Worm (Caenorhabditis elegans) whole organism, young adult: ENCODE measurements around the gene ZC239.17.

Experiments used
- B0261.1 ChIP-seq: sonication (generic microtip); optimal IDR thresholded peaks from 2 replicates; lab custom pipeline; 2016; ENCODE audit warnings: mild to moderate bottlenecking, missing genetic modification characterization, moderate library complexity, missing compliant biosample characterization
- B0336.3 ChIP-seq: fragments of 200-800 bp; sonication (Bioruptor generic); IDR thresholded peaks from 2 replicates; pipeline ENCODE4 v1.3.6; 2022; ENCODE audit warnings: missing genetic modification characterization, missing compliant biosample characterization
- C06A6.2 ChIP-seq: fragments of 200-800 bp; sonication (Bioruptor generic); conservative IDR thresholded peaks from 2 replicates; pipeline ENCODE4 v1.3.6; 2022; ENCODE audit warnings: missing genetic modification characterization, missing compliant biosample characterization
- C17E4.6 ChIP-seq: fragments of 200-800 bp; sonication (Bioruptor generic); IDR thresholded peaks from 2 replicates; pipeline ENCODE4 v1.3.6; 2022; ENCODE audit warnings: missing genetic modification reagents, missing genetic modification characterization, missing compliant biosample characterization
- D2030.7 ChIP-seq: fragments of 200-800 bp; sonication (Bioruptor generic); IDR thresholded peaks from 2 replicates; pipeline ENCODE4 v1.3.6; 2022; ENCODE audit warnings: missing genetic modification reagents, missing genetic modification characterization, missing compliant biosample characterization
- Y53G8AR.9 ChIP-seq: fragments of 200-800 bp; sonication (Bioruptor generic); conservative IDR thresholded peaks from 2 replicates; pipeline ENCODE4 v1.3.6; 2022; ENCODE audit warnings: missing genetic modification reagents, missing genetic modification characterization, missing compliant biosample characterization
- Y67H2A.10 ChIP-seq: fragments of 200-800 bp; sonication (Bioruptor generic); conservative IDR thresholded peaks from 2 replicates; pipeline ENCODE4 v1.3.6; 2022; ENCODE audit warnings: missing genetic modification reagents, missing genetic modification characterization, missing compliant biosample characterization
- ZK185.1 ChIP-seq: sonication (generic microtip); optimal IDR thresholded peaks from 2 replicates; lab custom pipeline; 2016; ENCODE audit warnings: mild to moderate bottlenecking, missing genetic modification characterization, missing compliant biosample characterization; ENCODE audit not compliant: poor library complexity, severe bottlenecking
- ama-1 ChIP-seq, 3 experiments: fragments of 150-350 bp in 1 of 3; sonication (generic microtip) in 2 of 3; optimal IDR thresholded peaks; 2 replicates each; lab custom pipeline; 2014 to 2018; ENCODE audit warnings: missing biosample characterization in 2 of 3, missing genetic modification characterization in 2 of 3, missing genetic modification reagents in 2 of 3
- aptf-2 ChIP-seq: fragments of 200-800 bp; sonication (Bioruptor generic); conservative IDR thresholded peaks from 2 replicates; pipeline ENCODE4 v1.3.6; 2022; ENCODE audit warnings: missing genetic modification reagents, missing genetic modification characterization, missing compliant biosample characterization
- athp-1 ChIP-seq: sonication (generic microtip); optimal IDR thresholded peaks from 2 replicates; lab custom pipeline; 2017; ENCODE audit warnings: mild to moderate bottlenecking, missing genetic modification characterization, missing compliant biosample characterization
- attf-5 ChIP-seq: fragments of 200-800 bp; sonication (Bioruptor generic); optimal IDR thresholded peaks from 2 replicates; lab custom pipeline; 2018; ENCODE audit warnings: mild to moderate bottlenecking, missing genetic modification characterization, missing compliant biosample characterization
- bed-2 ChIP-seq: fragments of 200-800 bp; sonication (Bioruptor generic); IDR thresholded peaks from 2 replicates; pipeline ENCODE4 v1.3.6; 2022; ENCODE audit warnings: missing genetic modification reagents, missing genetic modification characterization, missing compliant biosample characterization
- cebp-1 ChIP-seq, 2 experiments: fragments of 200-800 bp in 1 of 2; sonication (Bioruptor generic) in 1 of 2; sonication (generic microtip) in 1 of 2; IDR thresholded peaks in 1 of 2; optimal IDR thresholded peaks in 1 of 2; 2 replicates each; pipeline versions ENCODE4 v1.3.6 to Lab custom; 2017 to 2022; ENCODE audit warnings: missing compliant biosample characterization in 2 of 2, missing genetic modification characterization in 2 of 2, mild to moderate bottlenecking in 1 of 2, missing genetic modification reagents in 1 of 2, moderate library complexity in 1 of 2
- ceh-100 ChIP-seq: fragments of 200-800 bp; sonication (Bioruptor generic); IDR thresholded peaks from 2 replicates; pipeline ENCODE4 v1.3.6; 2022; ENCODE audit warnings: missing genetic modification reagents, missing genetic modification characterization, missing compliant biosample characterization
- ceh-40 ChIP-seq: fragments of 200-800 bp; sonication (Bioruptor generic); IDR thresholded peaks from 2 replicates; pipeline ENCODE4 v1.3.6; 2022; ENCODE audit warnings: missing genetic modification characterization, missing compliant biosample characterization
- chd-7 ChIP-seq: sonication (generic microtip); optimal IDR thresholded peaks from 2 replicates; lab custom pipeline; 2016; ENCODE audit warnings: mild to moderate bottlenecking, missing genetic modification characterization, moderate library complexity, missing compliant biosample characterization
- dox-1 ChIP-seq: fragments of 200-800 bp; sonication (Bioruptor generic); IDR thresholded peaks from 2 replicates; pipeline ENCODE4 v1.3.6; 2022; ENCODE audit warnings: missing genetic modification reagents, missing genetic modification characterization, missing compliant biosample characterization
- dpl-1 ChIP-seq: fragments of 150-350 bp; optimal IDR thresholded peaks from 2 replicates; lab custom pipeline; 2014; ENCODE audit warnings: missing biosample characterization, missing genetic modification reagents, missing genetic modification characterization
- efl-1 ChIP-seq: fragments of 150-350 bp; optimal IDR thresholded peaks from 2 replicates; lab custom pipeline; 2014; ENCODE audit warnings: missing biosample characterization, missing genetic modification reagents, missing genetic modification characterization
- egl-44 ChIP-seq: fragments of 200-800 bp; sonication (Bioruptor generic); IDR thresholded peaks from 2 replicates; pipeline ENCODE4 v1.3.6; 2022; ENCODE audit warnings: missing genetic modification reagents, missing genetic modification characterization, missing compliant biosample characterization
- egrh-3 ChIP-seq: fragments of 200-800 bp; sonication (Bioruptor generic); IDR thresholded peaks from 2 replicates; pipeline ENCODE4 v1.3.6; 2022; ENCODE audit warnings: missing genetic modification reagents, missing genetic modification characterization, missing compliant biosample characterization
- fkh-3 ChIP-seq: sonication (generic microtip); optimal IDR thresholded peaks from 2 replicates; lab custom pipeline; 2016; ENCODE audit warnings: mild to moderate bottlenecking, missing genetic modification characterization, missing compliant biosample characterization
- him-1 ChIP-seq: sonication (generic microtip); optimal IDR thresholded peaks from 2 replicates; lab custom pipeline; 2016; ENCODE audit warnings: missing genotype, missing genetic modification reagents, missing genetic modification characterization, missing compliant biosample characterization
- hlh-26 ChIP-seq: fragments of 200-800 bp; sonication (Bioruptor generic); conservative IDR thresholded peaks from 2 replicates; pipeline ENCODE4 v1.3.6; 2022; ENCODE audit warnings: missing genetic modification reagents, missing genetic modification characterization, missing compliant biosample characterization
- let-607 ChIP-seq, 2 experiments: fragments of 200-800 bp in 1 of 2; sonication (Bioruptor generic) in 1 of 2; sonication (generic microtip) in 1 of 2; optimal IDR thresholded peaks; 2 replicates each; lab custom pipeline; 2016 to 2018; ENCODE audit warnings: mild to moderate bottlenecking in 2 of 2, missing compliant biosample characterization in 2 of 2, missing genetic modification characterization in 2 of 2, moderate library complexity in 2 of 2, missing genotype in 1 of 2
- lin-26 ChIP-seq: fragments of 200-800 bp; sonication (Bioruptor generic); IDR thresholded peaks from 2 replicates; pipeline ENCODE4 v1.3.6; 2022; ENCODE audit warnings: missing genetic modification reagents, missing genetic modification characterization, missing compliant biosample characterization
- lsl-1 ChIP-seq: fragments of 200-800 bp; sonication (Bioruptor generic); optimal IDR thresholded peaks from 2 replicates; lab custom pipeline; 2018; ENCODE audit warnings: mild to moderate bottlenecking, missing genetic modification characterization, moderate library complexity, missing compliant biosample characterization
- madf-10 ChIP-seq: sonication (generic microtip); optimal IDR thresholded peaks from 2 replicates; lab custom pipeline; 2016; ENCODE audit warnings: mild to moderate bottlenecking, missing genetic modification characterization, missing compliant biosample characterization
- madf-8 ChIP-seq: fragments of 200-800 bp; sonication (Bioruptor generic); conservative IDR thresholded peaks from 2 replicates; pipeline ENCODE4 v1.3.6; 2022; ENCODE audit warnings: missing genetic modification reagents, missing genetic modification characterization, missing compliant biosample characterization
- mcd-1 ChIP-seq: fragments of 200-800 bp; sonication (Bioruptor generic); IDR thresholded peaks from 2 replicates; pipeline ENCODE4 v1.3.6; 2022; ENCODE audit warnings: missing genetic modification reagents, missing genetic modification characterization, missing compliant biosample characterization
- nfyb-1 ChIP-seq: fragments of 200-800 bp; sonication (Bioruptor generic); IDR thresholded peaks from 2 replicates; pipeline ENCODE4 v1.3.6; 2022; ENCODE audit warnings: missing genetic modification reagents, missing genetic modification characterization, missing compliant biosample characterization
- nhr-179 ChIP-seq: sonication (generic microtip); optimal IDR thresholded peaks from 2 replicates; lab custom pipeline; 2016; ENCODE audit warnings: mild to moderate bottlenecking, missing genetic modification characterization, missing compliant biosample characterization
- nhr-27 ChIP-seq: fragments of 200-800 bp; sonication (Bioruptor generic); optimal IDR thresholded peaks from 2 replicates; lab custom pipeline; 2018; ENCODE audit warnings: mild to moderate bottlenecking, missing genetic modification characterization, moderate library complexity, missing compliant biosample characterization
- pha-4 ChIP-seq: fragments of 150-350 bp; sonication (generic microtip); optimal IDR thresholded peaks from 2 replicates; lab custom pipeline; 2014; ENCODE audit warnings: missing biosample characterization, missing genetic modification reagents, missing genetic modification characterization
- rcor-1 ChIP-seq: fragments of 200-800 bp; sonication (Bioruptor generic); IDR thresholded peaks from 2 replicates; pipeline ENCODE4 v1.3.6; 2022; ENCODE audit warnings: missing genetic modification reagents, missing genetic modification characterization, missing compliant biosample characterization
- rec-8 ChIP-seq, 2 experiments: sonication (generic microtip); optimal IDR thresholded peaks; 2 replicates each; lab custom pipeline; 2016; ENCODE audit warnings: mild to moderate bottlenecking in 2 of 2, missing genetic modification characterization in 2 of 2, missing genetic modification reagents in 2 of 2, missing genotype in 2 of 2, missing biosample characterization in 1 of 2, missing compliant biosample characterization in 1 of 2, moderate library complexity in 1 of 2
- repo-1 ChIP-seq: sonication (generic microtip); optimal IDR thresholded peaks from 2 replicates; lab custom pipeline; 2017; ENCODE audit warnings: mild to moderate bottlenecking, missing genetic modification characterization, missing compliant biosample characterization
- sdz-38 ChIP-seq: sonication (generic microtip); optimal IDR thresholded peaks from 2 replicates; lab custom pipeline; 2016; ENCODE audit warnings: missing genotype, missing genetic modification characterization, missing compliant biosample characterization
- sea-2 ChIP-seq: fragments of 200-800 bp; sonication (Bioruptor generic); IDR thresholded peaks from 2 replicates; pipeline ENCODE4 v1.3.6; 2022; ENCODE audit warnings: missing genetic modification characterization, missing compliant biosample characterization
- snpc-1.3 ChIP-seq: sonication (generic microtip); optimal IDR thresholded peaks from 2 replicates; lab custom pipeline; 2017; ENCODE audit warnings: missing genetic modification characterization, mild to moderate bottlenecking, missing compliant biosample characterization, antibody characterized with exemption, moderate library complexity, missing genotype, missing genetic modification reagents; ENCODE audit not compliant: insufficient read depth
- somi-1 ChIP-seq: fragments of 200-800 bp; sonication (Bioruptor generic); optimal IDR thresholded peaks from 2 replicates; lab custom pipeline; 2018; ENCODE audit warnings: mild to moderate bottlenecking, missing genetic modification characterization, missing compliant biosample characterization
- sptf-2 ChIP-seq: fragments of 200-800 bp; sonication (Bioruptor generic); optimal IDR thresholded peaks from 2 replicates; lab custom pipeline; 2018; ENCODE audit warnings: mild to moderate bottlenecking, missing genetic modification characterization, missing compliant biosample characterization
- tlf-1 ChIP-seq: fragments of 200-800 bp; sonication (Bioruptor generic); optimal IDR thresholded peaks from 2 replicates; lab custom pipeline; 2018; ENCODE audit warnings: mild to moderate bottlenecking, missing genetic modification characterization, missing compliant biosample characterization
- zfh-2 ChIP-seq: fragments of 200-800 bp; sonication (Bioruptor generic); conservative IDR thresholded peaks from 2 replicates; pipeline ENCODE4 v1.3.6; 2022; ENCODE audit warnings: missing genetic modification reagents, missing genetic modification characterization, missing compliant biosample characterization
- zim-3 ChIP-seq: sonication (generic microtip); optimal IDR thresholded peaks from 2 replicates; lab custom pipeline; 2017; ENCODE audit warnings: mild to moderate bottlenecking, missing genetic modification characterization, moderate library complexity, missing compliant biosample characterization
- ztf-25 ChIP-seq: fragments of 200-800 bp; sonication (Bioruptor generic); IDR thresholded peaks from 2 replicates; pipeline ENCODE4 v1.3.6; 2022; ENCODE audit warnings: missing genetic modification reagents, missing genetic modification characterization, missing compliant biosample characterization
- ztf-6 ChIP-seq: fragments of 200-800 bp; sonication (Bioruptor generic); IDR thresholded peaks from 2 replicates; pipeline ENCODE4 v1.3.6; 2022; ENCODE audit warnings: missing genetic modification reagents, missing genetic modification characterization, missing compliant biosample characterization

Gene ZC239.17

ce11 chrII:3267815-3268214 is 42.1 kb upstream of the ZC239.17 start (continued):
- TF ChIP-seq snpc-1.3 (no peak), Y53G8AR.9 (GFP tag; lab: Robert Waterston, UW) (peak; percentile 55; the same call in 1 of the 2 replicates), hlh-26 (no peak), nhr-27 (tag; lab: Kevin White, UChicago) (no peak), somi-1 (no peak), nhr-179 (tag; lab: Kevin White, UChicago) (no peak), mcd-1 (GFP tag; lab: Robert Waterston, UW) (no peak), dpl-1 (GFP tag; lab: Kevin White, UChicago) (no peak), C06A6.2 (GFP tag; lab: Robert Waterston, UW) (no peak), tlf-1 (GFP tag; lab: Kevin White, UChicago) (no peak), ceh-40 (no peak), lin-26 (GFP tag; lab: Robert Waterston, UW) (peak; percentile 80; the same call in 1 of the 2 replicates), attf-5 (GFP tag; lab: Kevin White, UChicago) (peak; percentile 32), C17E4.6 (no peak), sea-2 (GFP tag; lab: Robert Waterston, UW) (no peak), bed-2 (GFP tag; lab: Robert Waterston, UW) (no peak), lsl-1 (GFP tag; lab: Kevin White, UChicago) (peak; percentile 24), efl-1 (GFP tag; lab: Kevin White, UChicago) (no peak), him-1 (tag; lab: Kevin White, UChicago) (peak; percentile 63), sdz-38 (tag; lab: Kevin White, UChicago) (no peak), egl-44 (GFP tag; lab: Robert Waterston, UW) (no peak), zim-3 (no peak), dox-1 (GFP tag; lab: Robert Waterston, UW) (0 out of 2 replicates have a peak, but pooled peaks have one; percentile 31), ceh-100 (GFP tag; lab: Robert Waterston, UW) (0 out of 2 replicates have a peak, but pooled peaks have one; percentile 32), ztf-25 (GFP tag; lab: Robert Waterston, UW) (0 out of 2 replicates have a peak, but pooled peaks have one; percentile 38), let-607 (tag; optimal IDR thresholded peaks at IDR 0.05; lab: Kevin White, UChicago) (no peak), ama-1 (optimal IDR thresholded peaks at IDR 0.05; lab: Kevin White, UChicago) (no peak), ama-1 (GFP tag; optimal IDR thresholded peaks at IDR 0.05; lab: Kevin White, UChicago) (peak; percentile 16 to 25), chd-7 (tag; lab: Kevin White, UChicago) (peak; percentile 14), sptf-2 (no peak), aptf-2 (GFP tag; lab: Robert Waterston, UW) (no peak), B0336.3 (GFP tag; lab: Robert Waterston, UW) (no peak), madf-8 (GFP tag; lab: Robert Waterston, UW) (no peak), nfyb-1 (GFP tag; lab: Robert Waterston, UW) (peak; percentile 66), madf-10 (no peak), repo-1 (no peak), B0261.1 (peak; percentile 80), ztf-6 (no peak), cebp-1 (GFP tag; IDR thresholded peaks at IDR 0.05; lab: Robert Waterston, UW) (no peak), cebp-1 (tag; optimal IDR thresholded peaks at IDR 0.05; lab: Kevin White, UChicago) (no peak), athp-1 (tag; lab: Kevin White, UChicago) (no peak), fkh-3 (tag; lab: Kevin White, UChicago) (no peak), egrh-3 (no peak), rcor-1 (GFP tag; lab: Robert Waterston, UW) (no peak), D2030.7 (GFP tag; lab: Robert Waterston, UW) (no peak), zfh-2 (GFP tag; lab: Robert Waterston, UW) (no peak), pha-4 (tag; lab: Kevin White, UChicago) (no peak), ZK185.1 (tag; lab: Kevin White, UChicago) (no peak), rec-8 (tag; optimal IDR thresholded peaks at IDR 0.05; lab: Kevin White, UChicago) (no peak), Y67H2A.10 (GFP tag; lab: Robert Waterston, UW) (no peak)
